Worm (Caenorhabditis elegans) whole organism, dauer: ENCODE results near the gene nhr-70.

Source experiments
- unc-62 ChIP-seq: sonication (generic microtip); optimal IDR thresholded peaks from 2 replicates; lab custom pipeline; 2017; ENCODE audit warnings: missing biosample characterization, missing genetic modification reagents, missing genetic modification characterization

Gene nhr-70

ce11 chrV:18605510-18605909 is 10.9 kb upstream of the nhr-70 start:
- TF ChIP-seq unc-62 (GFP tag; lab: Kevin White, UChicago): no peak

ce11 chrV:18613164-18613563 is 3.2 kb upstream of the nhr-70 start:
- no peak for TF ChIP-seq unc-62 (GFP tag; lab: Kevin White, UChicago)

ce11 chrV:18614498-18614897 is 1.9 kb upstream of the nhr-70 start:
- TF ChIP-seq unc-62 (GFP tag; lab: Kevin White, UChicago): no peak

ce11 chrV:18622462-18622861 is 6.1 kb downstream of the nhr-70 start, which contains the start of gene Y69H2.1:
Gene Y69H2.1, minus strand, starts transcription at chrV:18622562.
- TF ChIP-seq unc-62 (GFP tag; lab: Kevin White, UChicago): no peak

ce11 chrV:18626764-18627163 is 10.4 kb downstream of the nhr-70 start, which contains the start of gene Y69H2.15:
Gene Y69H2.15, minus strand, starts transcription at chrV:18626864.
- no peak for TF ChIP-seq unc-62 (GFP tag; lab: Kevin White, UChicago)

ce11 chrV:18627445-18627844 is 11.1 kb downstream of the nhr-70 start:
- no peak for TF ChIP-seq unc-62 (GFP tag; lab: Kevin White, UChicago)

- TF ChIP-seq unc-62 (GFP tag; lab: Kevin White, UChicago): no peak
These were observed 12.5 kb downstream of the nhr-70 start for ce11 chrV:18628907-18629306.

ce11 chrV:18631966-18632531 is 15.7 kb downstream of the nhr-70 start:
- TF ChIP-seq unc-62 (GFP tag; lab: Kevin White, UChicago): no peak

- no peak for TF ChIP-seq unc-62 (GFP tag; lab: Kevin White, UChicago)
These were observed 19.9 kb downstream of the nhr-70 start, which contains the start of gene egas-3 for ce11 chrV:18636248-18636647. Gene egas-3, minus strand, starts transcription at chrV:18636348.

ce11 chrV:18637544-18638366 is 21.4 kb downstream of the nhr-70 start:
- no peak for TF ChIP-seq unc-62 (GFP tag; lab: Kevin White, UChicago)

- no peak for TF ChIP-seq unc-62 (GFP tag; lab: Kevin White, UChicago)
These were observed 22.0 kb downstream of the nhr-70 start, which contains the start of gene col-42 for ce11 chrV:18638367-18638873. Gene col-42, plus strand, starts transcription at chrV:18638484.

ce11 chrV:18639074-18639473 is 22.7 kb downstream of the nhr-70 start:
- TF ChIP-seq unc-62 (GFP tag; lab: Kevin White, UChicago): no peak

ce11 chrV:18639601-18640354 is 23.4 kb downstream of the nhr-70 start, which contains the start of gene egas-1:
Gene egas-1, plus strand, starts transcription at chrV:18640304.
- no peak for TF ChIP-seq unc-62 (GFP tag; lab: Kevin White, UChicago)

- TF ChIP-seq unc-62 (GFP tag; lab: Kevin White, UChicago): no peak
These were observed 27.9 kb downstream of the nhr-70 start for ce11 chrV:18644258-18644657.

ce11 chrV:18650043-18650442 is 33.7 kb downstream of the nhr-70 start, which contains the start of gene egas-2:
Gene egas-2, plus strand, starts transcription at chrV:18650343.
- TF ChIP-seq unc-62 (GFP tag; lab: Kevin White, UChicago): no peak
